Worm (Caenorhabditis elegans): ENCODE data around the gene C50H2.13.

Gene C50H2.13

DNA sequence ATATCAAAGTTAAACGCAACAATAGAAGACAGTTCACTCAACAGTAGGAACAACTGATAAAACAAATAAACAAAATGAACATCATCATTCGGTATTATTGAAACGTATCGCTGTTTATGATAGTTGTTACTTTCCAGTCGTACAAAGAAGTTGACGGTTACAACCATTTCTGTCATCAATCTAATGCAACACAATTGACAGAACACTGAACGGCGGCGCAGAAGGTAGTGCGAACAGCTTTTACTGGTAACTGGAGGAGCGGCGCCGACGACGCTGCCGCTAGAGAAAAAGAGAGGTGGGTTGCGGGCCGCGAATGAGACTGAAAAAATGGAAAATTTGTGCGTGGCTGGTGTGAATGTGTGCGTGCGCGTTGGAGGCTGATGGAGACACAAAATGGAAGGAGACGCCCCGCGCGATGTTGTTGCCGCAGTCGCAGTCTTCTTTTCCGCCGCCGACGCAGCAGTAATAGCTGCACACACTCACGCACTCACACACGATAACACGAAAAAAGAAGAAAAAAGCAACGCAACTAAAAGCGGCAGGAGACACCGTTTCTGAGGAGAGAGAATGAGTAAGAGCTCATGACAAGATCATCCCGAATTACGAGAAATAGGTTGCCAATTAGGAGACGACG lies 37.9 kb downstream of the C50H2.13 start (continued):
- TF ChIP-seq hlh-13 (GFP tag; optimal IDR thresholded peaks at IDR 0.05) (no peak), zip-5 (tag; optimal IDR thresholded peaks at IDR 0.05) (no peak)

DNA sequence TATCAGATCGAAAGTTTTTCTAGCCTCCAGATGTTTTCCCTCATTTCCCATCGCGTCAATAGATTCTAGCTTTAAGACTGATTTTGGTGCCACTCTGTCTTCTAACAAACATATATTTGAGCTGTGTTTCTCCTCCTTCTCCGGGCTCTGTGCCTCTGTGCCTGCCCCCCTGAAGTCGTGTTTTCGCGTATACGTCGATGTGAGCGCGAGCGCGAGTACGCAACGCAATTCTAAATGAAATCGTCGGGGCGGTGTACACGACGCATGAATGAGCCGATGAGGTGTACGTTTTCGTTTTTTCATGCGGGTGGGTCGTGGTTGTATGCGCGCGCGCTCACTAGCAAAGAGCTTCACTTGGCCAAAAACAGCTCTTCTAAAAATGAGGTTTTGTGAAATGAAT lies 39.6 kb downstream of the C50H2.13 start:
- no peak for TF ChIP-seq madf-2 (tag; optimal IDR thresholded peaks at IDR 0.05)
- peak; percentile 4 for TF ChIP-seq unc-42 (tag; optimal IDR thresholded peaks at IDR 0.05)

DNA sequence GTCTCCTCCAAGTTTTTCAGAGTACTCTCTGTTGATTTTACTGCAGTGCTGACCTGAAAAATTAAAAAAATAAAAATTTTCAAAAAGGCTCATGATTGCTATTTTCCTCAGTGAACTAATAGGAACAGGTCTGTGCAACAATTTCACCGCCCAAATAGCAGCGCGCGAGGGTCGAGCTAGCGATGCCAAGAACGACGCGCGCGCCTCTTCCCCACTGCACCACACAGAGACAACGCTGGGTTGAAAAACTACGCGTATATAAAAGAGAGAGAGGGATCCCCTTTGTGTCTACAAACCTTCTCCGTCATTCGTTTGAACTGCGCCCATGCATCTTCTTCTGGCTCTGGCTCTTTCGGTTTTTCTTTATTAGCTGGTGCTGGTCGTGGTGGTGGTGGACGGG lies 43.8 kb downstream of the C50H2.13 start:
- TF ChIP-seq che-1 (tag; optimal IDR thresholded peaks at IDR 0.05), result peak; percentile 91
- peak; percentile 61 for TF ChIP-seq K09A11.1 (tag; optimal IDR thresholded peaks at IDR 0.05; ENCODE audit: insufficient read depth)
- TF ChIP-seq ref-2 (tag; optimal IDR thresholded peaks at IDR 0.05), result peak; percentile 83
- peak; percentile 88 for TF ChIP-seq C08G9.2 (tag; optimal IDR thresholded peaks at IDR 0.05)
- peak; percentile 96 for TF ChIP-seq ttx-3 (tag; optimal IDR thresholded peaks at IDR 0.05)
- no peak for TF ChIP-seq unc-55 (GFP tag; optimal IDR thresholded peaks at IDR 0.05)
- TF ChIP-seq C38D4.7 (GFP tag; optimal IDR thresholded peaks at IDR 0.05), result peak; percentile 91
- TF ChIP-seq ets-4 (tag; optimal IDR thresholded peaks at IDR 0.05), result peak; percentile 71
- no peak for TF ChIP-seq ama-1 (optimal IDR thresholded peaks at IDR 0.05)
- TF ChIP-seq ceh-30 (tag; optimal IDR thresholded peaks at IDR 0.05), result peak; percentile 38
- peak; percentile 88 for TF ChIP-seq lin-11 (tag; optimal IDR thresholded peaks at IDR 0.05)
- peak; percentile 89 for TF ChIP-seq sox-2 (GFP tag; IDR thresholded peaks at IDR 0.05)
- peak; percentile 68 for TF ChIP-seq ceh-24 (tag; optimal IDR thresholded peaks at IDR 0.05)
- TF ChIP-seq odd-2 (tag; optimal IDR thresholded peaks at IDR 0.05), result peak; percentile 43
- TF ChIP-seq hlh-13 (GFP tag; optimal IDR thresholded peaks at IDR 0.05), result peak; percentile 90
- TF ChIP-seq fax-1 (tag; optimal IDR thresholded peaks at IDR 0.05), result peak; percentile 85
- peak; percentile 96 for TF ChIP-seq ceh-19 (GFP tag; optimal IDR thresholded peaks at IDR 0.05)
- peak; percentile 95 for TF ChIP-seq ztf-16 (tag; optimal IDR thresholded peaks at IDR 0.05)
- peak; percentile 60 for TF ChIP-seq pros-1 (tag; optimal IDR thresholded peaks at IDR 0.05)
- TF ChIP-seq ceh-18 (tag; optimal IDR thresholded peaks at IDR 0.05), result peak; percentile 89
- TF ChIP-seq sox-4 (tag; optimal IDR thresholded peaks at IDR 0.05), result peak; percentile 93
- TF ChIP-seq hlh-30 (tag; optimal IDR thresholded peaks at IDR 0.05; ENCODE audit: insufficient read depth), result peak; percentile 42
- TF ChIP-seq pat-9 (tag; optimal IDR thresholded peaks at IDR 0.05), result peak; percentile 95
- peak; percentile 85 for TF ChIP-seq sdc-2 (tag; optimal IDR thresholded peaks at IDR 0.05)
- TF ChIP-seq gmeb-2 (tag; optimal IDR thresholded peaks at IDR 0.05), result peak; percentile 97
- peak; percentile 87 for TF ChIP-seq ceh-45 (GFP tag; IDR thresholded peaks at IDR 0.05)
- peak; percentile 79 for TF ChIP-seq hlh-8 (tag; optimal IDR thresholded peaks at IDR 0.05)
- peak; percentile 85 for TF ChIP-seq pag-3 (tag; optimal IDR thresholded peaks at IDR 0.05; ENCODE audit: borderline replicate concordance)
- peak; percentile 15 for TF ChIP-seq fkh-10 (GFP tag; optimal IDR thresholded peaks at IDR 0.05)
- TF ChIP-seq rnt-1 (tag; optimal IDR thresholded peaks at IDR 0.05), result peak; percentile 77
- TF ChIP-seq F13H6.1 (tag; optimal IDR thresholded peaks at IDR 0.05), result peak; percentile 94
- TF ChIP-seq pax-1 (tag; optimal IDR thresholded peaks at IDR 0.05), result no peak
- TF ChIP-seq ahr-1 (tag; optimal IDR thresholded peaks at IDR 0.05), result peak; percentile 63
- no peak for TF ChIP-seq ceh-22 (tag; optimal IDR thresholded peaks at IDR 0.05)
- TF ChIP-seq fkh-6 (tag; optimal IDR thresholded peaks at IDR 0.05), result peak; percentile 94
- no peak for TF ChIP-seq pha-4 (tag; optimal IDR thresholded peaks at IDR 0.05)
- peak; percentile 80 for TF ChIP-seq pha-2 (tag; optimal IDR thresholded peaks at IDR 0.05)
- TF ChIP-seq zip-5 (tag; optimal IDR thresholded peaks at IDR 0.05), result peak; percentile 74
- TF ChIP-seq mec-3 (tag; optimal IDR thresholded peaks at IDR 0.05; ENCODE audit: borderline replicate concordance), result peak; percentile 69
- peak; percentile 95 for TF ChIP-seq ceh-34 (tag; optimal IDR thresholded peaks at IDR 0.05)
- peak; percentile 77 for TF ChIP-seq lim-6 (tag; optimal IDR thresholded peaks at IDR 0.05)
- TF ChIP-seq ceh-2 (tag; optimal IDR thresholded peaks at IDR 0.05), result peak; percentile 93
- TF ChIP-seq T23F11.4 (GFP tag; optimal IDR thresholded peaks at IDR 0.05), result peak; percentile 93
- TF ChIP-seq ceh-31 (tag; optimal IDR thresholded peaks at IDR 0.05), result peak; percentile 82
- TF ChIP-seq unc-86 (tag; optimal IDR thresholded peaks at IDR 0.05), result peak; percentile 95
- peak; percentile 81 for TF ChIP-seq eyg-1 (tag; optimal IDR thresholded peaks at IDR 0.05)
